Worm (Caenorhabditis elegans): ENCODE results near the gene T22C8.1.

The T22C8.1 gene

ce11 chrII:8593840-8594625 lies 18.5 kb upstream of the T22C8.1 start, which contains the start of gene aptf-3:
Gene aptf-3, plus strand, starts transcription at chrII:8594190.
- TF ChIP-seq tag-97 (GFP tag; IDR thresholded peaks at IDR 0.05): no peak
- TF ChIP-seq fkh-10 (GFP tag; optimal IDR thresholded peaks at IDR 0.05): no peak
- TF ChIP-seq unc-130 (GFP tag; optimal IDR thresholded peaks at IDR 0.05): no peak
- TF ChIP-seq unc-62 (GFP tag; optimal IDR thresholded peaks at IDR 0.05 in 1 of 2): peak in 1 of 2 experiments; percentile 94
- TF ChIP-seq unc-62 (tag; optimal IDR thresholded peaks at IDR 0.05): no peak
- no peak for TF ChIP-seq dmd-9 (GFP tag; IDR thresholded peaks at IDR 0.05)

- no peak for TF ChIP-seq lin-39 (tag; optimal IDR thresholded peaks at IDR 0.05)
- no peak for TF ChIP-seq gei-8 (GFP tag; optimal IDR thresholded peaks at IDR 0.05)
- TF ChIP-seq nhr-6 (tag; optimal IDR thresholded peaks at IDR 0.05): no peak
- no peak for TF ChIP-seq snpc-1.2 (GFP tag; IDR thresholded peaks at IDR 0.05)
- TF ChIP-seq skn-1 (tag; optimal IDR thresholded peaks at IDR 0.05): no peak
- no peak for TF ChIP-seq Y105C5A.15 (GFP tag; IDR thresholded peaks at IDR 0.05)
- no peak for TF ChIP-seq aly-2 (tag; optimal IDR thresholded peaks at IDR 0.05)
- TF ChIP-seq F37D6.2 (tag; optimal IDR thresholded peaks at IDR 0.05): no peak
- TF ChIP-seq egl-27 (tag; optimal IDR thresholded peaks at IDR 0.05): no peak
- no peak for TF ChIP-seq F49E8.2 (tag; optimal IDR thresholded peaks at IDR 0.05; ENCODE audit: borderline replicate concordance)
- TF ChIP-seq madf-5 (GFP tag; IDR thresholded peaks at IDR 0.05): no peak
- TF ChIP-seq lim-7 (GFP tag; IDR thresholded peaks at IDR 0.05): no peak
- TF ChIP-seq mxl-3 (GFP tag; optimal IDR thresholded peaks at IDR 0.05): no peak
- TF ChIP-seq ZK546.5 (tag; optimal IDR thresholded peaks at IDR 0.05): no peak
- no peak for TF ChIP-seq aha-1 (tag)
Observed at ce11 chrII:8599214-8599613, 13.4 kb upstream of the T22C8.1 start, which contains the start of gene F28C6.5. Gene F28C6.5, plus strand, starts transcription at chrII:8599514.

- TF ChIP-seq T26A8.4 (GFP tag; IDR thresholded peaks at IDR 0.05) (no peak), aha-1 (tag) (peak; percentile 30), daf-19 (GFP tag; conservative IDR thresholded peaks at IDR 0.05) (no peak), hif-1 (tag; optimal IDR thresholded peaks at IDR 0.05) (no peak), F26F4.8 (GFP tag; conservative IDR thresholded peaks at IDR 0.05) (no peak), ZK337.2 (GFP tag; IDR thresholded peaks at IDR 0.05) (no peak), fos-1 (tag; optimal IDR thresholded peaks at IDR 0.05) (no peak), pha-4 (GFP tag; IDR thresholded peaks at IDR 0.05) (no peak), pha-4 (tag; optimal IDR thresholded peaks at IDR 0.05) (no peak), madf-5 (GFP tag; IDR thresholded peaks at IDR 0.05) (no peak)
Observed at ce11 chrII:8600165-8600564, 12.4 kb upstream of the T22C8.1 start, which contains the start of gene pigg-1. Gene pigg-1, minus strand, starts transcription at chrII:8600265.

ce11 chrII:8602337-8602944 lies 10.1 kb upstream of the T22C8.1 start, which contains the start of the genes cpf-1 and rpl-26:
Gene cpf-1, minus strand, starts transcription at chrII:8602440.
Gene rpl-26, plus strand, starts transcription at chrII:8602785.
- TF ChIP-seq madf-5 (GFP tag; IDR thresholded peaks at IDR 0.05) (no peak), nhr-6 (tag; optimal IDR thresholded peaks at IDR 0.05) (peak; percentile 15), dpl-1 (GFP tag; optimal IDR thresholded peaks at IDR 0.05) (peak; percentile 70), set-16 (GFP tag; IDR thresholded peaks at IDR 0.05) (no peak), mxl-3 (GFP tag; optimal IDR thresholded peaks at IDR 0.05) (no peak), hif-1 (tag; optimal IDR thresholded peaks at IDR 0.05) (no peak), hlh-11 (tag; optimal IDR thresholded peaks at IDR 0.05) (peak; percentile 28), lir-3 (tag; optimal IDR thresholded peaks at IDR 0.05) (no peak), nhr-77 (tag; optimal IDR thresholded peaks at IDR 0.05) (peak; percentile 57), lin-38 (GFP tag; IDR thresholded peaks at IDR 0.05) (peak; percentile 63), nhr-28 (tag; optimal IDR thresholded peaks at IDR 0.05) (peak; percentile 78), hmg-1.1 (GFP tag; IDR thresholded peaks at IDR 0.05) (0 out of 2 replicates have a peak, but pooled peaks have one; percentile 21), ceh-28 (tag; optimal IDR thresholded peaks at IDR 0.05) (no peak), nhr-41 (GFP tag; IDR thresholded peaks at IDR 0.05) (no peak), zag-1 (tag; optimal IDR thresholded peaks at IDR 0.05) (no peak), lsy-2 (tag; optimal IDR thresholded peaks at IDR 0.05) (peak in 1 of 2 experiments; percentile 89), T26A8.4 (GFP tag; IDR thresholded peaks at IDR 0.05) (0 out of 2 replicates have a peak, but pooled peaks have one; percentile 11), mes-2 (tag; optimal IDR thresholded peaks at IDR 0.05; ENCODE audit: poor library complexity, severe bottlenecking) (peak; percentile 78), fkh-10 (GFP tag; optimal IDR thresholded peaks at IDR 0.05) (peak; percentile 24), dmd-8 (GFP tag; IDR thresholded peaks at IDR 0.05) (no peak), rbr-2 (tag; optimal IDR thresholded peaks at IDR 0.05) (peak; percentile 32), nhr-11 (tag; optimal IDR thresholded peaks at IDR 0.05) (peak; percentile 23)

All from whole organism, L4 larva.